Fruit fly (Drosophila melanogaster) whole organism, embryonic: ENCODE results near the gene glu.

ENCODE experiments used
- Antp ChIP-seq: fragments of 200-800 bp; sonication (Bioruptor generic); optimal IDR thresholded peaks from 3 replicates; lab custom pipeline; 2016; ENCODE audit warnings: missing biosample characterization, missing genetic modification characterization
- Bteb2 ChIP-seq: fragments of 200-800 bp; sonication (Bioruptor generic); optimal IDR thresholded peaks from 2 replicates; lab custom pipeline; 2016; ENCODE audit warnings: missing biosample characterization, missing genetic modification characterization
- CG10366 ChIP-seq: fragments of 200-800 bp; sonication (Bioruptor generic); IDR thresholded peaks from 2 replicates; pipeline ENCODE4 v1.3.6; 2022; ENCODE audit warnings: missing biosample characterization, missing genetic modification characterization
- CG11560 ChIP-seq: fragments of 200-800 bp; sonication (Bioruptor generic); IDR thresholded peaks from 3 replicates; pipeline ENCODE4 v1.3.6; 2022; ENCODE audit warnings: missing biosample characterization, missing genetic modification characterization
- CG12071 ChIP-seq: fragments of 200-800 bp; sonication (Bioruptor generic); optimal IDR thresholded peaks from 3 replicates; lab custom pipeline; 2018; ENCODE audit warnings: missing biosample characterization, mild to moderate bottlenecking, missing genetic modification characterization
- CG12236 ChIP-seq: fragments of 200-800 bp; sonication (Bioruptor generic); optimal IDR thresholded peaks from 2 replicates; lab custom pipeline; 2016; ENCODE audit warnings: missing biosample characterization, missing genetic modification characterization
- CG12769 ChIP-seq: fragments of 200-800 bp; sonication (Bioruptor generic); optimal IDR thresholded peaks from 2 replicates; lab custom pipeline; 2019; ENCODE audit warnings: missing biosample characterization, mild to moderate bottlenecking, missing genetic modification characterization, moderate library complexity
- CG13894 ChIP-seq: fragments of 200-800 bp; sonication (Bioruptor generic); optimal IDR thresholded peaks from 3 replicates; lab custom pipeline; 2018; ENCODE audit warnings: missing biosample characterization, mild to moderate bottlenecking, missing genetic modification characterization, moderate library complexity
- CG30431 ChIP-seq: fragments of 200-800 bp; sonication (Bioruptor generic); optimal IDR thresholded peaks from 2 replicates; lab custom pipeline; 2017; ENCODE audit warnings: missing biosample characterization, missing genetic modification characterization
- CG3281 ChIP-seq: fragments of 200-800 bp; sonication (Bioruptor generic); optimal IDR thresholded peaks from 3 replicates; lab custom pipeline; 2017; ENCODE audit warnings: missing biosample characterization, mild to moderate bottlenecking, missing genetic modification characterization
- CG34422 ChIP-seq: fragments of 200-800 bp; sonication (Bioruptor generic); IDR thresholded peaks from 3 replicates; pipeline ENCODE4 v1.3.6; 2022; ENCODE audit warnings: missing biosample characterization, missing genetic modification characterization
- CG6272 ChIP-seq: fragments of 200-800 bp; sonication (Bioruptor generic); IDR thresholded peaks from 2 replicates; pipeline ENCODE4 v1.3.6; 2022; ENCODE audit warnings: missing biosample characterization, missing genetic modification characterization
- CG7839 ChIP-seq: fragments of 200-800 bp; sonication (Bioruptor generic); optimal IDR thresholded peaks from 3 replicates; lab custom pipeline; 2018; ENCODE audit warnings: missing biosample characterization, mild to moderate bottlenecking, missing genetic modification characterization, moderate library complexity
- CG7963 ChIP-seq: fragments of 200-800 bp; sonication (Bioruptor generic); IDR thresholded peaks from 3 replicates; pipeline ENCODE4 v1.3.6; 2022; ENCODE audit warnings: missing biosample characterization, missing genetic modification characterization; ENCODE audit not compliant: partially characterized antibody
- CG8281 ChIP-seq: fragments of 200-800 bp; sonication (Bioruptor generic); optimal IDR thresholded peaks from 2 replicates; lab custom pipeline; 2018; ENCODE audit warnings: missing biosample characterization, mild to moderate bottlenecking, missing genetic modification characterization, moderate library complexity
- CG9215 ChIP-seq: fragments of 200-800 bp; sonication (Bioruptor generic); IDR thresholded peaks from 2 replicates; pipeline ENCODE4 v1.3.6; 2022; ENCODE audit warnings: missing biosample characterization, missing genetic modification characterization
- CG9817 ChIP-seq: fragments of 200-800 bp; sonication (Bioruptor generic); optimal IDR thresholded peaks from 2 replicates; lab custom pipeline; 2018; ENCODE audit warnings: missing biosample characterization, mild to moderate bottlenecking, missing genetic modification characterization, moderate library complexity
- Dip2 ChIP-seq: fragments of 200-800 bp; sonication (Bioruptor generic); IDR thresholded peaks from 2 replicates; pipeline ENCODE4 v1.3.6; 2022; ENCODE audit warnings: missing biosample characterization, missing genetic modification characterization
- Dref ChIP-seq: fragments of 200-800 bp; sonication (Bioruptor generic); IDR thresholded peaks from 2 replicates; pipeline ENCODE4 v1.3.6; 2022; ENCODE audit warnings: missing biosample characterization, missing genetic modification characterization
- Drgx ChIP-seq: fragments of 200-800 bp; sonication (Bioruptor generic); IDR thresholded peaks from 2 replicates; pipeline ENCODE4 v1.3.6; 2022; ENCODE audit warnings: missing biosample characterization, missing genetic modification characterization
- E2f1 ChIP-seq: fragments of 200-800 bp; sonication (Bioruptor generic); IDR thresholded peaks from 2 replicates; pipeline ENCODE4 v1.3.6; 2022; ENCODE audit warnings: missing biosample characterization, missing genetic modification characterization
- HHEX ChIP-seq: fragments of 200-800 bp; sonication (Bioruptor generic); optimal IDR thresholded peaks from 3 replicates; lab custom pipeline; 2017; ENCODE audit warnings: missing biosample characterization, mild to moderate bottlenecking, missing genetic modification characterization, missing genetic modification reagents
- HLHmδ ChIP-seq: fragments of 200-800 bp; sonication (Bioruptor generic); optimal IDR thresholded peaks from 2 replicates; lab custom pipeline; 2018; ENCODE audit warnings: missing biosample characterization, mild to moderate bottlenecking, missing genetic modification characterization, moderate library complexity
- Hr78 ChIP-seq, 2 experiments: fragments of 200-800 bp in 1 of 2; fragments of >200 bp in 1 of 2; sonication (Bioruptor generic) in 1 of 2; optimal IDR thresholded peaks; 2 replicates each; lab custom pipeline; 2017 to 2019; ENCODE audit warnings: missing biosample characterization in 2 of 2, missing genetic modification characterization in 2 of 2, mild to moderate bottlenecking in 1 of 2, moderate library complexity in 1 of 2
- Mrtf ChIP-seq: fragments of 200-800 bp; sonication (Bioruptor generic); IDR thresholded peaks from 3 replicates; pipeline ENCODE4 v1.3.6; 2022; ENCODE audit warnings: missing biosample characterization, missing genetic modification characterization
- NK7.1 ChIP-seq: fragments of 200-800 bp; sonication (Bioruptor generic); optimal IDR thresholded peaks from 3 replicates; lab custom pipeline; 2016; ENCODE audit warnings: missing biosample characterization, missing genetic modification characterization
- Sox100B ChIP-seq: fragments of 200-800 bp; sonication (Bioruptor generic); optimal IDR thresholded peaks from 3 replicates; lab custom pipeline; 2018; ENCODE audit warnings: missing biosample characterization, mild to moderate bottlenecking, missing genetic modification characterization
- YL-1 ChIP-seq: fragments of 200-800 bp; sonication (Bioruptor generic); optimal IDR thresholded peaks from 3 replicates; lab custom pipeline; 2017; ENCODE audit warnings: missing biosample characterization, mild to moderate bottlenecking, missing genetic modification characterization
- bab2 ChIP-seq: fragments of 200-800 bp; sonication (Bioruptor generic); optimal IDR thresholded peaks from 2 replicates; lab custom pipeline; 2016; ENCODE audit warnings: missing biosample characterization, missing genetic modification characterization
- grau ChIP-seq: fragments of 200-800 bp; optimal IDR thresholded peaks from 3 replicates; lab custom pipeline; 2019; ENCODE audit warnings: missing biosample characterization, mild to moderate bottlenecking, missing genetic modification characterization, moderate library complexity
- gro ChIP-seq: fragments of 200-800 bp; sonication (Bioruptor generic); optimal IDR thresholded peaks from 2 replicates; lab custom pipeline; 2016; ENCODE audit warnings: missing biosample characterization, missing genetic modification characterization
- gt ChIP-seq: fragments of 200-800 bp; sonication (Bioruptor generic); IDR thresholded peaks from 2 replicates; pipeline ENCODE4 v1.3.6; 2022; ENCODE audit warnings: missing biosample characterization, missing genetic modification characterization
- hbn ChIP-seq: fragments of 200-800 bp; sonication (Bioruptor generic); IDR thresholded peaks from 2 replicates; pipeline ENCODE4 v1.3.6; 2022; ENCODE audit warnings: missing biosample characterization, missing genetic modification characterization; ENCODE audit not compliant: partially characterized antibody
- hkb ChIP-seq, 2 experiments: fragments of 200-800 bp in 1 of 2; fragments of >200 bp in 1 of 2; sonication (Bioruptor generic) in 1 of 2; IDR thresholded peaks in 1 of 2; optimal IDR thresholded peaks in 1 of 2; 2 replicates each; pipeline versions ENCODE4 v1.3.6 to Lab custom; 2017 to 2022; ENCODE audit warnings: missing biosample characterization in 1 of 2, missing genetic modification characterization in 1 of 2
- hth ChIP-seq: fragments of >200 bp; optimal IDR thresholded peaks from 2 replicates; lab custom pipeline; 2017; ENCODE audit warnings: inconsistent platforms
- insv ChIP-seq, 2 experiments: fragments of 200-800 bp; sonication (Bioruptor generic); optimal IDR thresholded peaks; 3 replicates each; lab custom pipeline; 2016 to 2018; ENCODE audit warnings: missing biosample characterization in 2 of 2, missing genetic modification characterization in 2 of 2
- jing ChIP-seq: fragments of 200-800 bp; sonication (Bioruptor generic); optimal IDR thresholded peaks from 2 replicates; lab custom pipeline; 2018; ENCODE audit warnings: missing biosample characterization, mild to moderate bottlenecking, missing genetic modification characterization
- lola ChIP-seq, 3 experiments: fragments of >200 bp in 2 of 3; fragments of 200-800 bp in 1 of 3; sonication (Bioruptor generic) in 1 of 3; optimal IDR thresholded peaks; 2 replicates each; lab custom pipeline; 2017 to 2019; ENCODE audit warnings: missing biosample characterization in 3 of 3, missing genetic modification characterization in 3 of 3, mild to moderate bottlenecking in 1 of 3, moderate library complexity in 1 of 3
- lov ChIP-seq, 2 experiments: fragments of 200-800 bp in 1 of 2; fragments of >200 bp in 1 of 2; sonication (Bioruptor generic) in 1 of 2; IDR thresholded peaks in 1 of 2; optimal IDR thresholded peaks in 1 of 2; 2 replicates in 1 of 2; 3 replicates in 1 of 2; pipeline versions ENCODE4 v1.3.6 to Lab custom; 2017 to 2022; ENCODE audit warnings: missing biosample characterization in 1 of 2, missing genetic modification characterization in 1 of 2
- onecut ChIP-seq: fragments of 200-800 bp; sonication (Bioruptor generic); IDR thresholded peaks from 2 replicates; pipeline ENCODE4 v1.3.6; 2022; ENCODE audit warnings: missing biosample characterization, missing genetic modification characterization
- org-1 ChIP-seq: fragments of 200-800 bp; sonication (Bioruptor generic); optimal IDR thresholded peaks from 2 replicates; lab custom pipeline; 2017; ENCODE audit warnings: missing biosample characterization, missing genetic modification characterization
- pzg ChIP-seq: fragments of 200-800 bp; sonication (Bioruptor generic); optimal IDR thresholded peaks from 3 replicates; lab custom pipeline; 2018; ENCODE audit warnings: missing biosample characterization, mild to moderate bottlenecking, missing genetic modification characterization, moderate library complexity
- schlank ChIP-seq: fragments of 200-800 bp; sonication (Bioruptor generic); optimal IDR thresholded peaks from 2 replicates; lab custom pipeline; 2018; ENCODE audit warnings: missing biosample characterization, mild to moderate bottlenecking, missing genetic modification characterization
- scrt ChIP-seq: fragments of 200-800 bp; sonication (Bioruptor generic); optimal IDR thresholded peaks from 2 replicates; lab custom pipeline; 2018; ENCODE audit warnings: missing biosample characterization, mild to moderate bottlenecking, missing genetic modification characterization, moderate library complexity
- shn ChIP-seq: fragments of 200-800 bp; sonication (Bioruptor generic); optimal IDR thresholded peaks from 3 replicates; lab custom pipeline; 2016; ENCODE audit warnings: missing biosample characterization, missing genetic modification characterization
- sna ChIP-seq: fragments of 200-800 bp; sonication (Bioruptor generic); IDR thresholded peaks from 2 replicates; pipeline ENCODE4 v1.3.6; 2022; ENCODE audit warnings: missing biosample characterization, missing genetic modification characterization; ENCODE audit not compliant: partially characterized antibody
- sr ChIP-seq: fragments of 200-800 bp; sonication (Bioruptor generic); IDR thresholded peaks from 3 replicates; pipeline ENCODE4 v1.3.6; 2022; ENCODE audit warnings: missing biosample characterization, missing genetic modification characterization
- tna ChIP-seq: fragments of 200-800 bp; sonication (Bioruptor generic); IDR thresholded peaks from 2 replicates; pipeline ENCODE4 v1.3.6; 2022; ENCODE audit warnings: missing biosample characterization, missing genetic modification characterization; ENCODE audit not compliant: partially characterized antibody
- unpg ChIP-seq: fragments of 200-800 bp; sonication (Bioruptor generic); optimal IDR thresholded peaks from 3 replicates; lab custom pipeline; 2018; ENCODE audit warnings: missing biosample characterization, mild to moderate bottlenecking, missing genetic modification characterization, moderate library complexity
- yki ChIP-seq: fragments of >200 bp; optimal IDR thresholded peaks from 3 replicates; lab custom pipeline; 2018
- zfh2 ChIP-seq: fragments of 200-800 bp; sonication (Bioruptor generic); optimal IDR thresholded peaks from 2 replicates; lab custom pipeline; 2016; ENCODE audit warnings: missing biosample characterization, missing genetic modification characterization

The glu gene

dm6 chr2L:16703753-16704152 lies 34.4 kb downstream of the glu start (continued):
- TF ChIP-seq Mrtf (GFP tag; lab: Robert Waterston, UW) (no peak), Hr78 (GFP tag; optimal IDR thresholded peaks at IDR 0.05; lab: Kevin White, UChicago) (no peak), HLHmδ (GFP tag; lab: Kevin White, UChicago) (no peak), CG6272 (no peak), unpg (GFP tag; lab: Kevin White, UChicago) (peak; percentile 64), hbn (GFP tag; lab: Robert Waterston, UW) (no peak; the same call in 1 of the 2 replicates), YL-1 (GFP tag; lab: Kevin White, UChicago) (no peak), grau (tag; lab: Kevin White, UChicago) (peak; percentile 66), gt (GFP tag; lab: Robert Waterston, UW) (no peak), Sox100B (GFP tag; lab: Kevin White, UChicago) (no peak), shn (GFP tag; lab: Kevin White, UChicago) (no peak), CG9215 (GFP tag; lab: Robert Waterston, UW) (no peak), bab2 (GFP tag; lab: Kevin White, UChicago) (peak; percentile 19), yki (no peak), lola (GFP tag; optimal IDR thresholded peaks at IDR 0.05; lab: Kevin White, UChicago) (no peak), CG13894 (tag; lab: Kevin White, UChicago) (no peak), sna (GFP tag; lab: Robert Waterston, UW) (no peak), org-1 (no peak), CG9817 (tag; lab: Kevin White, UChicago) (peak; percentile 64), Bteb2 (peak; percentile 28), HHEX (GFP tag; lab: Kevin White, UChicago) (no peak), Dref (GFP tag; lab: Robert Waterston, UW) (peak; percentile 59), CG30431 (GFP tag; lab: Kevin White, UChicago) (no peak), CG11560 (tag; lab: Robert Waterston, UW) (peak; percentile 94), insv (GFP tag; optimal IDR thresholded peaks at IDR 0.05; lab: Kevin White, UChicago) (no peak), scrt (no peak), CG3281 (no peak), NK7.1 (GFP tag; lab: Kevin White, UChicago) (no peak), Drgx (GFP tag; lab: Robert Waterston, UW) (no peak), CG12071 (no peak), hkb (optimal IDR thresholded peaks at IDR 0.05; lab: Kevin White, UChicago) (no peak), hkb (GFP tag; IDR thresholded peaks at IDR 0.05; lab: Robert Waterston, UW) (peak; percentile 69), Antp (GFP tag; lab: Kevin White, UChicago) (no peak), Dip2 (no peak), lov (optimal IDR thresholded peaks at IDR 0.05; lab: Kevin White, UChicago) (no peak), lov (GFP tag; IDR thresholded peaks at IDR 0.05; lab: Robert Waterston, UW) (no peak), CG7963 (GFP tag; lab: Robert Waterston, UW) (no peak), CG12769 (peak; percentile 38), CG10366 (peak; percentile 75), CG8281 (tag; lab: Kevin White, UChicago) (no peak), sr (no peak), schlank (no peak), CG34422 (GFP tag; lab: Robert Waterston, UW) (no peak), CG7839 (tag; lab: Kevin White, UChicago) (no peak), zfh2 (GFP tag; lab: Kevin White, UChicago) (peak; percentile 59), E2f1 (GFP tag; lab: Robert Waterston, UW) (no peak), pzg (no peak), CG12236 (GFP tag; lab: Kevin White, UChicago) (peak; percentile 14), onecut (peak; percentile 31; the same call in 1 of the 2 replicates), tna (GFP tag; lab: Robert Waterston, UW) (no peak), hth (lab: Kevin White, UChicago) (no peak), jing (GFP tag; lab: Kevin White, UChicago) (no peak), gro (GFP tag; lab: Kevin White, UChicago) (peak; percentile 72)
